Fruit fly (Drosophila melanogaster): Measurements from ENCODE around the gene Pgant5.
A peak's percentile ranks its signal among the peaks of the same experiment; 100 is the strongest.

Pgant5 gene

dm6 chr2L:5052367-5052914, 41.0 kb downstream of the Pgant5 start, which contains the start of gene senju (continued):
- peak; percentile 33 for TF ChIP-seq Kr (GFP tag; optimal IDR thresholded peaks at IDR 0.05)
- TF ChIP-seq CG6654 (GFP tag; optimal IDR thresholded peaks at IDR 0.05), result peak; percentile 60
- peak; percentile 0 for TF ChIP-seq zf30C (GFP tag; optimal IDR thresholded peaks at IDR 0.05)
- peak; percentile 71 for TF ChIP-seq Blimp-1 (GFP tag; optimal IDR thresholded peaks at IDR 0.05)
- no peak for TF ChIP-seq sc (optimal IDR thresholded peaks at IDR 0.05)
- TF ChIP-seq sc (GFP tag; optimal IDR thresholded peaks at IDR 0.05), result peak; percentile 62
- TF ChIP-seq sqz (GFP tag; optimal IDR thresholded peaks at IDR 0.05), result peak; percentile 95
- peak; percentile 75 for TF ChIP-seq CG31365 (tag; optimal IDR thresholded peaks at IDR 0.05)
- peak; percentile 88 for TF ChIP-seq Dad (GFP tag; optimal IDR thresholded peaks at IDR 0.05)
- peak; percentile 16 for TF ChIP-seq Abd-B (GFP tag; optimal IDR thresholded peaks at IDR 0.05)
- peak; percentile 69 for TF ChIP-seq CG14710 (tag; optimal IDR thresholded peaks at IDR 0.05)
- no peak for TF ChIP-seq Dfd (GFP tag; optimal IDR thresholded peaks at IDR 0.05)
- peak; percentile 49 for TF ChIP-seq bowl (GFP tag; IDR thresholded peaks at IDR 0.05)
- no peak for TF ChIP-seq yki (optimal IDR thresholded peaks at IDR 0.05)
- TF ChIP-seq CG8478 (optimal IDR thresholded peaks at IDR 0.05), result no peak
- TF ChIP-seq HmgZ (tag; optimal IDR thresholded peaks at IDR 0.05), result peak; percentile 88
- peak; percentile 87 for TF ChIP-seq CG9609 (GFP tag; optimal IDR thresholded peaks at IDR 0.05)
- TF ChIP-seq CG18764 (GFP tag; optimal IDR thresholded peaks at IDR 0.05), result peak; percentile 74
- TF ChIP-seq cad (GFP tag; optimal IDR thresholded peaks at IDR 0.05), result no peak
- TF ChIP-seq rib (GFP tag; IDR thresholded peaks at IDR 0.05), result peak; percentile 95
- peak; percentile 93 for TF ChIP-seq cg (GFP tag; optimal IDR thresholded peaks at IDR 0.05)
- TF ChIP-seq Hr78 (GFP tag; optimal IDR thresholded peaks at IDR 0.05), result peak in 1 of 2 experiments; percentile 59
- TF ChIP-seq Hmx (GFP tag; optimal IDR thresholded peaks at IDR 0.05), result peak; percentile 53
- TF ChIP-seq Deaf1 (tag; optimal IDR thresholded peaks at IDR 0.05), result peak; percentile 86
- peak; percentile 78 for TF ChIP-seq CG3281 (GFP tag; optimal IDR thresholded peaks at IDR 0.05)
- TF ChIP-seq odd (GFP tag; optimal IDR thresholded peaks at IDR 0.05), result peak; percentile 79
- peak; percentile 56 for TF ChIP-seq Jarid2 (GFP tag; optimal IDR thresholded peaks at IDR 0.05)
- peak; percentile 88 for TF ChIP-seq CG15514 (GFP tag; optimal IDR thresholded peaks at IDR 0.05)
- TF ChIP-seq Usf (GFP tag; optimal IDR thresholded peaks at IDR 0.05), result peak; percentile 79
- peak; percentile 90 for TF ChIP-seq CG30403 (GFP tag; optimal IDR thresholded peaks at IDR 0.05)
- peak; percentile 91 for TF ChIP-seq her (GFP tag; optimal IDR thresholded peaks at IDR 0.05)
- TF ChIP-seq CG13123 (GFP tag; optimal IDR thresholded peaks at IDR 0.05), result peak; percentile 81
- TF ChIP-seq CG2202 (tag; optimal IDR thresholded peaks at IDR 0.05), result peak; percentile 77
- TF ChIP-seq HLH4C (GFP tag; IDR thresholded peaks at IDR 0.05; ENCODE audit: partially characterized antibody), result 0 out of 3 replicates have a peak, but pooled peaks have one; percentile 27
- TF ChIP-seq CG18011 (GFP tag; optimal IDR thresholded peaks at IDR 0.05), result peak; percentile 86
- TF ChIP-seq CG11560 (tag; IDR thresholded peaks at IDR 0.05), result no peak
- TF ChIP-seq CG2678 (tag; optimal IDR thresholded peaks at IDR 0.05), result peak; percentile 83
- no peak for TF ChIP-seq eve (GFP tag; optimal IDR thresholded peaks at IDR 0.05)
- peak; percentile 76 for TF ChIP-seq sens-2 (GFP tag; IDR thresholded peaks at IDR 0.05)
- TF ChIP-seq CrebB (tag; optimal IDR thresholded peaks at IDR 0.05), result peak; percentile 69
- peak; percentile 78 for TF ChIP-seq ind (GFP tag; optimal IDR thresholded peaks at IDR 0.05)
- TF ChIP-seq CG15479 (GFP tag; optimal IDR thresholded peaks at IDR 0.05), result peak; percentile 94
- TF ChIP-seq shn (GFP tag; optimal IDR thresholded peaks at IDR 0.05), result peak; percentile 86
- TF ChIP-seq kah (GFP tag; optimal IDR thresholded peaks at IDR 0.05), result peak; percentile 21
- TF ChIP-seq CG17912 (GFP tag; optimal IDR thresholded peaks at IDR 0.05), result peak; percentile 79
- peak; percentile 87 for TF ChIP-seq chm (GFP tag; IDR thresholded peaks at IDR 0.05)
- peak; percentile 56 for TF ChIP-seq CG8281 (tag; optimal IDR thresholded peaks at IDR 0.05)
- TF ChIP-seq oc (tag; optimal IDR thresholded peaks at IDR 0.05), result peak; percentile 39
- peak; percentile 76 for TF ChIP-seq CG1603 (tag; optimal IDR thresholded peaks at IDR 0.05)
- TF ChIP-seq CG17186 (GFP tag; optimal IDR thresholded peaks at IDR 0.05), result peak; percentile 83
- TF ChIP-seq CG15073 (GFP tag; optimal IDR thresholded peaks at IDR 0.05), result no peak
